Worm (Caenorhabditis elegans) whole organism, L4/young adult: ENCODE results near the gene aakg-4.

Experiments
- dao-5 ChIP-seq: sonication (generic microtip); optimal IDR thresholded peaks from 2 replicates; lab custom pipeline; 2016; ENCODE audit warnings: missing genotype, missing genetic modification characterization, moderate library complexity, missing compliant biosample characterization
- him-1 ChIP-seq: sonication (generic microtip); optimal IDR thresholded peaks from 2 replicates; lab custom pipeline; 2016; ENCODE audit warnings: missing genotype, missing genetic modification reagents, missing genetic modification characterization, missing compliant biosample characterization

ce11 chrX:2342859-2343258 is 23.7 kb upstream of the aakg-4 start, which contains the start of gene nlp-23:
- TF ChIP-seq him-1 (tag; lab: Kevin White, UChicago) (no peak), dao-5 (tag; lab: Kevin White, UChicago) (no peak)
